Worm (Caenorhabditis elegans) whole organism, L3 larva: ENCODE data around the gene B0024.11.

Source experiments
- ceh-28 ChIP-seq: fragments of 150-350 bp; optimal IDR thresholded peaks from 2 replicates; lab custom pipeline; 2014; ENCODE audit warnings: missing biosample characterization, missing genetic modification reagents, missing genetic modification characterization
- daf-12 ChIP-seq: fragments of 150-350 bp; optimal IDR thresholded peaks from 2 replicates; lab custom pipeline; 2014; ENCODE audit warnings: missing biosample characterization, missing genetic modification reagents, missing genetic modification characterization
- egl-27 ChIP-seq: sonication (generic microtip); optimal IDR thresholded peaks from 4 replicates; lab custom pipeline; 2017; ENCODE audit warnings: missing biosample characterization, missing genetic modification reagents, missing genetic modification characterization
- elt-1 ChIP-seq: fragments of 150-350 bp; optimal IDR thresholded peaks from 2 replicates; lab custom pipeline; 2014; ENCODE audit warnings: missing biosample characterization, missing genetic modification characterization
- fos-1 ChIP-seq: fragments of 150-350 bp; optimal IDR thresholded peaks from 2 replicates; lab custom pipeline; 2014; ENCODE audit warnings: missing biosample characterization, missing genetic modification characterization
- jun-1 ChIP-seq: fragments of 150-350 bp; optimal IDR thresholded peaks from 2 replicates; lab custom pipeline; 2014; ENCODE audit warnings: missing biosample characterization, missing genetic modification reagents, missing genetic modification characterization
- nhr-12 ChIP-seq: fragments of 150-350 bp; optimal IDR thresholded peaks from 2 replicates; lab custom pipeline; 2014; ENCODE audit warnings: missing biosample characterization, missing genetic modification characterization
- nhr-25 ChIP-seq: sonication (generic microtip); optimal IDR thresholded peaks from 2 replicates; lab custom pipeline; 2017; ENCODE audit warnings: missing biosample characterization, missing genetic modification characterization
- nhr-77 ChIP-seq: fragments of 150-350 bp; optimal IDR thresholded peaks from 2 replicates; lab custom pipeline; 2014; ENCODE audit warnings: missing biosample characterization, missing genetic modification characterization
- pha-4 ChIP-seq: fragments of 150-350 bp; optimal IDR thresholded peaks from 2 replicates; lab custom pipeline; 2014; ENCODE audit warnings: missing biosample characterization, missing genetic modification reagents, missing genetic modification characterization
- pqm-1 ChIP-seq: fragments of 150-350 bp; optimal IDR thresholded peaks from 2 replicates; lab custom pipeline; 2017; ENCODE audit warnings: missing biosample characterization, missing genetic modification characterization, inconsistent platforms
- snpc-4 ChIP-seq: fragments of 150-350 bp; optimal IDR thresholded peaks from 2 replicates; lab custom pipeline; 2014; ENCODE audit warnings: missing biosample characterization, missing genetic modification characterization
- tbx-2 ChIP-seq: sonication (generic microtip); optimal IDR thresholded peaks from 2 replicates; lab custom pipeline; 2016; ENCODE audit warnings: mild to moderate bottlenecking, missing genetic modification characterization, missing compliant biosample characterization
- zag-1 ChIP-seq: fragments of 150-350 bp; optimal IDR thresholded peaks from 2 replicates; lab custom pipeline; 2014; ENCODE audit warnings: missing biosample characterization, missing genetic modification characterization

- TF ChIP-seq pqm-1 (tag; lab: Kevin White, UChicago) (peak; percentile 95), snpc-4 (no peak), elt-1 (no peak), daf-12 (tag; lab: Kevin White, UChicago) (no peak), egl-27 (tag; lab: Kevin White, UChicago) (no peak), ceh-28 (tag; lab: Kevin White, UChicago) (no peak), pha-4 (tag; lab: Kevin White, UChicago) (peak; percentile 20), zag-1 (tag; lab: Kevin White, UChicago) (no peak), nhr-25 (tag; lab: Kevin White, UChicago) (no peak), jun-1 (tag; lab: Kevin White, UChicago) (peak; percentile 24), tbx-2 (no peak), nhr-77 (tag; lab: Kevin White, UChicago) (no peak), nhr-12 (tag; lab: Kevin White, UChicago) (no peak), fos-1 (tag; lab: Kevin White, UChicago) (no peak)
These were observed 38.0 kb downstream of the B0024.11 start, which contains the start of gene lys-2 for ce11 chrV:10281374-10281773.
